Worm (Caenorhabditis elegans): ENCODE measurements around the gene msd-2.

DNA sequence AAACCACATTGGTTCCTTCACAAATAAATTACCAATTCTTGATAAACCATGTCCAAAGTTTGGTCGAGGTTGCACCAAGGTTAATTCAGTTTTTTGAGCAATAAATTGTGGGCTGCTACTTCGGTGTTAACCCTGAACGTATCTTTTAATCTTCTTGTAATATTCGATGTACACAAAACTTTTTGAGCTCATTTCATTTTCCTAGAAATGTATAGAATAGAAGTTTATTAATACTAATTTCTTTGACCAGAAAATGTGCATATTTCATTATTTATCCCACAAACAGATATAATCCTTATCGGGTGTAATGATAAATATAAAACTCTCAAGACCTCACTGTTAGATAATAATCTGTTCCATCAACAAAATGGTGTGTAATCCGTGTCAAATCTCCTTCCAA, 35.1 kb downstream of the msd-2 start:
- TF ChIP-seq lag-1 (GFP tag; IDR thresholded peaks at IDR 0.05) (no peak), snpc-4 (GFP tag; optimal IDR thresholded peaks at IDR 0.05) (no peak), snpc-4 (tag; optimal IDR thresholded peaks at IDR 0.05) (no peak), egl-44 (GFP tag; IDR thresholded peaks at IDR 0.05) (no peak), nfyb-1 (GFP tag; IDR thresholded peaks at IDR 0.05) (no peak), ekl-4 (GFP tag; IDR thresholded peaks at IDR 0.05) (no peak), nhr-80 (tag; optimal IDR thresholded peaks at IDR 0.05) (no peak), lin-35 (GFP tag; optimal IDR thresholded peaks at IDR 0.05) (no peak), ceh-91 (GFP tag; IDR thresholded peaks at IDR 0.05) (no peak), unc-62 (GFP tag; optimal IDR thresholded peaks at IDR 0.05) (no peak), sptf-2 (GFP tag; optimal IDR thresholded peaks at IDR 0.05) (no peak), ztf-28 (GFP tag; IDR thresholded peaks at IDR 0.05) (no peak), unc-130 (GFP tag; optimal IDR thresholded peaks at IDR 0.05) (no peak)

All from whole organism, young adult.